Worm (Caenorhabditis elegans) whole organism, late embryonic: ENCODE measurements around the gene M03B6.1.

Experiments used
- F13H6.1 ChIP-seq: sonication (generic microtip); optimal IDR thresholded peaks from 2 replicates; lab custom pipeline; 2016; ENCODE audit warnings: missing genetic modification characterization, missing compliant biosample characterization
- ahr-1 ChIP-seq: sonication (generic microtip); optimal IDR thresholded peaks from 2 replicates; lab custom pipeline; 2016; ENCODE audit warnings: missing genetic modification characterization, missing compliant biosample characterization
- ceh-2 ChIP-seq: sonication (generic microtip); optimal IDR thresholded peaks from 2 replicates; lab custom pipeline; 2016; ENCODE audit warnings: missing genotype, missing genetic modification characterization, missing compliant biosample characterization
- ceh-30 ChIP-seq: fragments of 150-350 bp; optimal IDR thresholded peaks from 2 replicates; lab custom pipeline; 2014; ENCODE audit warnings: missing biosample characterization, missing genetic modification characterization
- ceh-31 ChIP-seq: sonication (generic microtip); optimal IDR thresholded peaks from 2 replicates; lab custom pipeline; 2016; ENCODE audit warnings: missing genetic modification characterization, missing compliant biosample characterization
- che-1 ChIP-seq: sonication (generic microtip); optimal IDR thresholded peaks from 2 replicates; lab custom pipeline; 2016; ENCODE audit warnings: mild to moderate bottlenecking, missing genetic modification characterization, missing compliant biosample characterization
- hlh-15 ChIP-seq: sonication (generic microtip); optimal IDR thresholded peaks from 2 replicates; lab custom pipeline; 2016; ENCODE audit warnings: missing genetic modification characterization, missing compliant biosample characterization
- nhr-11 ChIP-seq: fragments of 150-350 bp; optimal IDR thresholded peaks from 2 replicates; lab custom pipeline; 2014; ENCODE audit warnings: missing biosample characterization, missing genetic modification characterization
- pag-3 ChIP-seq: sonication (generic microtip); optimal IDR thresholded peaks from 2 replicates; lab custom pipeline; 2016; ENCODE audit warnings: missing compliant biosample characterization, missing genetic modification characterization, borderline replicate concordance
- pha-2 ChIP-seq: sonication (generic microtip); optimal IDR thresholded peaks from 2 replicates; lab custom pipeline; 2017; ENCODE audit warnings: mild to moderate bottlenecking, missing genetic modification characterization, missing compliant biosample characterization
- pqm-1 ChIP-seq: sonication (generic microtip); optimal IDR thresholded peaks from 2 replicates; lab custom pipeline; 2016; ENCODE audit warnings: missing genetic modification characterization, missing compliant biosample characterization
- sox-4 ChIP-seq: sonication (generic microtip); optimal IDR thresholded peaks from 2 replicates; lab custom pipeline; 2017; ENCODE audit warnings: mild to moderate bottlenecking, missing genetic modification characterization, inconsistent platforms, missing compliant biosample characterization
- tbx-2 ChIP-seq: sonication (generic microtip); optimal IDR thresholded peaks from 2 replicates; lab custom pipeline; 2016; ENCODE audit warnings: missing genetic modification characterization, missing compliant biosample characterization
- unc-55 ChIP-seq: sonication (generic microtip); optimal IDR thresholded peaks from 2 replicates; lab custom pipeline; 2017; ENCODE audit warnings: missing biosample characterization, missing genetic modification reagents, missing genetic modification characterization

DNA sequence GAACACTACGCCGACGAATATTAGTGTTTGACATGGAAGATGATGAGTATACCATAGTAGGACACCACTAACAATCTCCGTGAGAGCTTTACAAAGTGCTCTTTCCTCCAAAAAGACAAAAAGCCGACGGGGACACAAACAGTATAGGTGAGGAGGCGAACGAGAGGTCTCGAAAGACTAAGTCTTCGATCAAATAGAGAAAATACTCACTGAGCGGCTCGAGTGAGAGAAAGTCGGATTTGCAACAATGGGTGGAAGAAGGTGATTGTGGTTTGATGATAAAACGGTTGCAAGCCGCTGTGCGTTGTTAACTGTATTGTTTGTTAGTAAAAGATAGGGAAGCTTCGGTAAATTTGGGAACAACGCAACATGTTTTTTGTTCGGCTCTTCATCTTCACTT lies 41.2 kb downstream of the M03B6.1 start, which contains the start of gene hlb-1:
- TF ChIP-seq ceh-2 (tag; lab: Kevin White, UChicago), result no peak
- no peak for TF ChIP-seq tbx-2
- TF ChIP-seq hlh-15, result no peak
- TF ChIP-seq pqm-1 (tag; lab: Kevin White, UChicago), result no peak
- no peak for TF ChIP-seq pag-3 (tag; lab: Kevin White, UChicago)
- TF ChIP-seq ceh-30 (tag; lab: Kevin White, UChicago), result no peak
- no peak for TF ChIP-seq ceh-31 (tag; lab: Kevin White, UChicago)
- no peak for TF ChIP-seq ahr-1
- TF ChIP-seq pha-2, result no peak
- TF ChIP-seq che-1 (tag; lab: Kevin White, UChicago), result no peak
- TF ChIP-seq unc-55 (GFP tag; lab: Kevin White, UChicago), result no peak
- no peak for TF ChIP-seq F13H6.1
- TF ChIP-seq nhr-11 (tag; lab: Kevin White, UChicago), result no peak
- TF ChIP-seq sox-4 (tag; lab: Kevin White, UChicago), result no peak
